Fruit fly (Drosophila melanogaster) whole organism, embryonic: ENCODE results near the gene CG42299.

Experiments used
- Ada2b ChIP-seq: fragments of 200-800 bp; sonication (Bioruptor generic); IDR thresholded peaks from 2 replicates; pipeline ENCODE4 v1.3.6; 2022; ENCODE audit warnings: missing biosample characterization, missing genetic modification characterization
- CG12071 ChIP-seq: fragments of 200-800 bp; sonication (Bioruptor generic); optimal IDR thresholded peaks from 3 replicates; lab custom pipeline; 2018; ENCODE audit warnings: missing biosample characterization, mild to moderate bottlenecking, missing genetic modification characterization
- CG12104 ChIP-seq: fragments of 200-800 bp; sonication (Bioruptor generic); optimal IDR thresholded peaks from 3 replicates; lab custom pipeline; 2016; ENCODE audit warnings: missing biosample characterization, missing genetic modification characterization
- CG12155 ChIP-seq: fragments of 200-800 bp; sonication (Bioruptor generic); optimal IDR thresholded peaks from 3 replicates; lab custom pipeline; 2016; ENCODE audit warnings: missing biosample characterization, missing genetic modification characterization
- CG14014 ChIP-seq: fragments of 200-800 bp; sonication (Bioruptor generic); IDR thresholded peaks from 2 replicates; pipeline ENCODE4 v1.3.6; 2022; ENCODE audit warnings: missing biosample characterization, missing genetic modification characterization
- CG15073 ChIP-seq: fragments of 200-800 bp; sonication (Bioruptor generic); optimal IDR thresholded peaks from 2 replicates; lab custom pipeline; 2016; ENCODE audit warnings: missing biosample characterization, missing genetic modification characterization
- CG16779 ChIP-seq: fragments of 200-800 bp; sonication (Bioruptor generic); IDR thresholded peaks from 2 replicates; pipeline ENCODE4 v1.3.6; 2022; ENCODE audit warnings: missing biosample characterization, missing genetic modification characterization
- CG17802 ChIP-seq: fragments of 200-800 bp; sonication (Bioruptor generic); optimal IDR thresholded peaks from 2 replicates; lab custom pipeline; 2018; ENCODE audit warnings: missing biosample characterization, mild to moderate bottlenecking, missing genetic modification characterization, moderate library complexity
- CG2875 ChIP-seq: fragments of 200-800 bp; sonication (Bioruptor generic); optimal IDR thresholded peaks from 2 replicates; lab custom pipeline; 2017; ENCODE audit warnings: missing biosample characterization, mild to moderate bottlenecking, missing genetic modification characterization, missing genetic modification reagents
- CG33557 ChIP-seq: fragments of 200-800 bp; sonication (Bioruptor generic); optimal IDR thresholded peaks from 2 replicates; lab custom pipeline; 2019; ENCODE audit warnings: missing biosample characterization, mild to moderate bottlenecking, missing genetic modification characterization, moderate library complexity
- CG34376 ChIP-seq: fragments of 200-800 bp; sonication (Bioruptor generic); optimal IDR thresholded peaks from 2 replicates; lab custom pipeline; 2018; ENCODE audit warnings: missing biosample characterization, mild to moderate bottlenecking, missing genetic modification characterization
- CG4282 ChIP-seq: fragments of 200-800 bp; sonication (Bioruptor generic); optimal IDR thresholded peaks from 2 replicates; lab custom pipeline; 2016; ENCODE audit warnings: missing biosample characterization, missing genetic modification characterization
- CG4730 ChIP-seq: fragments of 200-800 bp; sonication (Bioruptor generic); IDR thresholded peaks from 2 replicates; pipeline ENCODE4 v1.3.6; 2022; ENCODE audit warnings: missing biosample characterization, missing genetic modification characterization
- CG4820 ChIP-seq: fragments of 200-800 bp; sonication (Bioruptor generic); optimal IDR thresholded peaks from 3 replicates; lab custom pipeline; 2016; ENCODE audit warnings: missing biosample characterization, missing genetic modification characterization
- CG5953 ChIP-seq: fragments of 200-800 bp; sonication (Bioruptor generic); IDR thresholded peaks from 2 replicates; pipeline ENCODE4 v1.3.6; 2022; ENCODE audit warnings: missing biosample characterization, missing genetic modification characterization
- CG6175 ChIP-seq: fragments of 200-800 bp; sonication (Bioruptor generic); IDR thresholded peaks from 3 replicates; pipeline ENCODE4 v1.3.6; 2022; ENCODE audit warnings: missing biosample characterization, missing genetic modification characterization
- CG6254 ChIP-seq: fragments of 200-800 bp; sonication (Bioruptor generic); optimal IDR thresholded peaks from 3 replicates; lab custom pipeline; 2017; ENCODE audit warnings: mild to moderate bottlenecking, missing biosample characterization, missing genetic modification reagents, missing genetic modification characterization
- CG6272 ChIP-seq: fragments of 200-800 bp; sonication (Bioruptor generic); IDR thresholded peaks from 2 replicates; pipeline ENCODE4 v1.3.6; 2022; ENCODE audit warnings: missing biosample characterization, missing genetic modification characterization
- CG6813 ChIP-seq: fragments of 200-800 bp; sonication (Bioruptor generic); optimal IDR thresholded peaks from 2 replicates; lab custom pipeline; 2017; ENCODE audit warnings: missing biosample characterization, missing genetic modification characterization, mild to moderate bottlenecking, moderate library complexity, missing genetic modification reagents
- CG7786 ChIP-seq: fragments of 200-800 bp; sonication (Bioruptor generic); optimal IDR thresholded peaks from 2 replicates; lab custom pipeline; 2016; ENCODE audit warnings: missing biosample characterization, missing genetic modification characterization
- CG8765 ChIP-seq: fragments of 200-800 bp; sonication (Bioruptor generic); IDR thresholded peaks from 2 replicates; pipeline ENCODE4 v1.3.6; 2022; ENCODE audit warnings: missing biosample characterization, missing genetic modification characterization
- Hr78 ChIP-seq, 2 experiments: fragments of 200-800 bp in 1 of 2; fragments of >200 bp in 1 of 2; sonication (Bioruptor generic) in 1 of 2; optimal IDR thresholded peaks; 2 replicates each; lab custom pipeline; 2017 to 2019; ENCODE audit warnings: missing biosample characterization in 2 of 2, missing genetic modification characterization in 2 of 2, mild to moderate bottlenecking in 1 of 2, moderate library complexity in 1 of 2
- Jarid2 ChIP-seq: fragments of 200-800 bp; sonication (Bioruptor generic); optimal IDR thresholded peaks from 3 replicates; lab custom pipeline; 2017; ENCODE audit warnings: mild to moderate bottlenecking, missing biosample characterization, missing genetic modification reagents, missing genetic modification characterization
- MESR4 ChIP-seq: fragments of 200-800 bp; sonication (Bioruptor generic); optimal IDR thresholded peaks from 2 replicates; lab custom pipeline; 2018; ENCODE audit warnings: missing biosample characterization, mild to moderate bottlenecking, missing genetic modification characterization, moderate library complexity
- NFAT ChIP-seq: fragments of 200-800 bp; sonication (Bioruptor generic); IDR thresholded peaks from 2 replicates; pipeline ENCODE4 v1.3.6; 2022; ENCODE audit warnings: missing biosample characterization, missing genetic modification characterization
- Nf-YA ChIP-seq: fragments of 200-800 bp; sonication (Bioruptor generic); IDR thresholded peaks from 2 replicates; pipeline ENCODE4 v1.3.6; 2022; ENCODE audit warnings: missing biosample characterization, missing genetic modification characterization
- Rx ChIP-seq: fragments of 200-800 bp; sonication (Bioruptor generic); IDR thresholded peaks from 2 replicates; pipeline ENCODE4 v1.3.6; 2022; ENCODE audit warnings: missing biosample characterization, missing genetic modification characterization
- Tbp ChIP-seq: fragments of >200 bp; optimal IDR thresholded peaks from 2 replicates; lab custom pipeline; 2018; ENCODE audit warnings: missing biosample characterization, missing genetic modification characterization
- ab ChIP-seq: fragments of 200-800 bp; sonication (Bioruptor generic); optimal IDR thresholded peaks from 2 replicates; lab custom pipeline; 2016; ENCODE audit warnings: missing biosample characterization, missing genetic modification characterization
- ase ChIP-seq: fragments of 200-800 bp; sonication (Bioruptor generic); IDR thresholded peaks from 3 replicates; pipeline ENCODE4 v1.3.6; 2022; ENCODE audit warnings: missing biosample characterization, missing genetic modification characterization
- ato ChIP-seq: fragments of 200-800 bp; sonication (Bioruptor generic); IDR thresholded peaks from 2 replicates; pipeline ENCODE4 v1.3.6; 2022; ENCODE audit warnings: missing biosample characterization, missing genetic modification characterization; ENCODE audit not compliant: partially characterized antibody
- cato ChIP-seq: fragments of 200-800 bp; sonication (Bioruptor generic); optimal IDR thresholded peaks from 2 replicates; lab custom pipeline; 2016; ENCODE audit warnings: missing biosample characterization, missing genetic modification characterization, borderline replicate concordance
- chm ChIP-seq: fragments of 200-800 bp; sonication (Bioruptor generic); IDR thresholded peaks from 2 replicates; pipeline ENCODE4 v1.3.6; 2022; ENCODE audit warnings: missing biosample characterization, missing genetic modification characterization
- dan ChIP-seq: fragments of 200-800 bp; sonication (Bioruptor generic); IDR thresholded peaks from 2 replicates; pipeline ENCODE4 v1.3.6; 2022; ENCODE audit warnings: missing biosample characterization, missing genetic modification characterization
- danr ChIP-seq: fragments of 200-800 bp; sonication (Bioruptor generic); IDR thresholded peaks from 2 replicates; pipeline ENCODE4 v1.3.6; 2022; ENCODE audit warnings: missing biosample characterization, missing genetic modification characterization
- eyg ChIP-seq: fragments of 200-800 bp; sonication (Bioruptor generic); optimal IDR thresholded peaks from 3 replicates; lab custom pipeline; 2016; ENCODE audit warnings: missing biosample characterization, missing genetic modification characterization
- ftz-f1 ChIP-seq: fragments of 200-800 bp; sonication (Bioruptor generic); optimal IDR thresholded peaks from 2 replicates; lab custom pipeline; 2016; ENCODE audit warnings: missing biosample characterization, missing genetic modification characterization
- ind ChIP-seq: fragments of 200-800 bp; sonication (Bioruptor generic); optimal IDR thresholded peaks from 3 replicates; lab custom pipeline; 2016; ENCODE audit warnings: missing biosample characterization, missing genetic modification characterization
- insv ChIP-seq, 2 experiments: fragments of 200-800 bp; sonication (Bioruptor generic); optimal IDR thresholded peaks; 3 replicates each; lab custom pipeline; 2016 to 2018; ENCODE audit warnings: missing biosample characterization in 2 of 2, missing genetic modification characterization in 2 of 2
- kni ChIP-seq: fragments of 200-800 bp; sonication (Bioruptor generic); optimal IDR thresholded peaks from 3 replicates; lab custom pipeline; 2017; ENCODE audit warnings: mild to moderate bottlenecking, missing biosample characterization, missing genetic modification reagents, missing genetic modification characterization
- mld ChIP-seq: fragments of 200-800 bp; sonication (Bioruptor generic); IDR thresholded peaks from 3 replicates; pipeline ENCODE4 v1.3.6; 2022; ENCODE audit warnings: missing biosample characterization, missing genetic modification characterization; ENCODE audit not compliant: partially characterized antibody
- pb ChIP-seq: fragments of 200-800 bp; sonication (Bioruptor generic); optimal IDR thresholded peaks from 3 replicates; lab custom pipeline; 2016; ENCODE audit warnings: missing biosample characterization, missing genetic modification characterization
- psq ChIP-seq: fragments of 200-800 bp; sonication (Bioruptor generic); optimal IDR thresholded peaks from 2 replicates; lab custom pipeline; 2017; ENCODE audit warnings: missing biosample characterization, missing genetic modification characterization
- run ChIP-seq: fragments of 200-800 bp; sonication (Bioruptor generic); optimal IDR thresholded peaks from 3 replicates; lab custom pipeline; 2018; ENCODE audit warnings: missing biosample characterization, mild to moderate bottlenecking, missing genetic modification characterization
- schlank ChIP-seq: fragments of 200-800 bp; sonication (Bioruptor generic); optimal IDR thresholded peaks from 2 replicates; lab custom pipeline; 2018; ENCODE audit warnings: missing biosample characterization, mild to moderate bottlenecking, missing genetic modification characterization
- tin ChIP-seq: fragments of 200-800 bp; sonication (Bioruptor generic); optimal IDR thresholded peaks from 3 replicates; lab custom pipeline; 2016; ENCODE audit warnings: missing biosample characterization, missing genetic modification characterization
- tio ChIP-seq: fragments of 200-800 bp; sonication (Bioruptor generic); optimal IDR thresholded peaks from 2 replicates; lab custom pipeline; 2017; ENCODE audit warnings: missing biosample characterization, missing genetic modification characterization, inconsistent platforms
- tll ChIP-seq, 2 experiments: fragments of 200-800 bp in 1 of 2; fragments of >200 bp in 1 of 2; sonication (Bioruptor generic) in 1 of 2; optimal IDR thresholded peaks; 2 replicates each; lab custom pipeline; 2017 to 2019; ENCODE audit warnings: missing biosample characterization in 2 of 2, missing genetic modification characterization in 2 of 2, mild to moderate bottlenecking in 1 of 2, moderate library complexity in 1 of 2
- vnd ChIP-seq: fragments of 200-800 bp; sonication (Bioruptor generic); IDR thresholded peaks from 3 replicates; pipeline ENCODE4 v1.3.6; 2022; ENCODE audit warnings: missing biosample characterization, missing genetic modification characterization; ENCODE audit not compliant: partially characterized antibody
- zen2 ChIP-seq: fragments of 200-800 bp; sonication (Bioruptor generic); IDR thresholded peaks from 3 replicates; pipeline ENCODE4 v1.3.6; 2022; ENCODE audit warnings: missing biosample characterization, missing genetic modification characterization; ENCODE audit not compliant: partially characterized antibody
- zfh1 ChIP-seq: fragments of 200-800 bp; sonication (Bioruptor generic); IDR thresholded peaks from 3 replicates; pipeline ENCODE4 v1.3.6; 2022; ENCODE audit warnings: missing biosample characterization, missing genetic modification characterization

The CG42299 gene

DNA sequence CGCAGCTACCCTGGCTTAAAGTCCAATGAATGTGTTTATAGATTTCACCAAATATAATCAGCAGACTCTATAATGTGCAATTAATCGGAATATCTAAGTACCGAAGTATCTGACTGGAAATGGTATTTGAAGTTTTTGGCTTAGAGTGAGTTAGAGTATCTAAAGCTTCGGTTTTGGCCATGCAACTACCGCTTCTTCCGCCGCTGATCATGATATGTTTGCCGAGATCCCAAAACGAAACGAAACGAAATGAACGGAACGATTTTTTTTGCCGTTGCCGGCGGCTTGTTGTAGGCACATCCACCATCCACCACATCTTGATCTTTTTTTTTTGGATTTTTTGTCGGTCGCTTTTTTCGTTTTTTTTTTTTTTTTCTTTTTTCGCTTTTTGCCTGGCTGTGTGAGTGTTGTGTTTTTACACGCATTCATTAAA lies 47.5 kb upstream of the CG42299 start (continued):
- TF ChIP-seq danr (GFP tag; lab: Robert Waterston, UW) (peak; percentile 77), Hr78 (GFP tag; optimal IDR thresholded peaks at IDR 0.05; lab: Kevin White, UChicago) (peak in 1 of 2 experiments; percentile 41), ind (GFP tag; lab: Kevin White, UChicago) (peak; percentile 79), ab (GFP tag; lab: Kevin White, UChicago) (no peak), psq (GFP tag; lab: Kevin White, UChicago) (peak; percentile 39), CG5953 (GFP tag; lab: Robert Waterston, UW) (peak; percentile 81), cato (GFP tag; lab: Kevin White, UChicago) (peak; percentile 67), zfh1 (GFP tag; lab: Robert Waterston, UW) (peak; percentile 82), pb (GFP tag; lab: Kevin White, UChicago) (peak; percentile 64), CG14014 (GFP tag; lab: Robert Waterston, UW) (peak; percentile 89), CG7786 (GFP tag; lab: Kevin White, UChicago) (peak; percentile 53), Ada2b (GFP tag; lab: Robert Waterston, UW) (peak; percentile 91), run (tag; lab: Kevin White, UChicago) (peak; percentile 22), vnd (GFP tag; lab: Robert Waterston, UW) (no peak), CG4820 (GFP tag; lab: Kevin White, UChicago) (peak; percentile 72), CG17802 (tag; lab: Kevin White, UChicago) (peak; percentile 26), Jarid2 (peak; percentile 37), zen2 (no peak), CG12104 (peak; percentile 22), Nf-YA (GFP tag; lab: Robert Waterston, UW) (peak; percentile 73), eyg (GFP tag; lab: Kevin White, UChicago) (peak; percentile 56), kni (no peak), NFAT (GFP tag; lab: Robert Waterston, UW) (peak; percentile 84), chm (0 out of 2 replicates have a peak, but pooled peaks have one; percentile 50), CG12155 (GFP tag; lab: Kevin White, UChicago) (peak; percentile 67), CG2875 (peak; percentile 39), CG34376 (no peak), Tbp (no peak), CG6813 (GFP tag; lab: Kevin White, UChicago) (peak; percentile 31), MESR4 (no peak), CG6272 (GFP tag; lab: Robert Waterston, UW) (peak; percentile 77), dan (GFP tag; lab: Robert Waterston, UW) (no peak), CG16779 (GFP tag; lab: Robert Waterston, UW) (peak; percentile 78), CG33557 (GFP tag; lab: Kevin White, UChicago) (no peak), CG4282 (GFP tag; lab: Kevin White, UChicago) (peak; percentile 37), tll (GFP tag; optimal IDR thresholded peaks at IDR 0.05; lab: Kevin White, UChicago) (no peak), insv (GFP tag; optimal IDR thresholded peaks at IDR 0.05; lab: Kevin White, UChicago) (no peak), Rx (peak; percentile 77), ase (GFP tag; lab: Robert Waterston, UW) (peak; percentile 78), CG15073 (GFP tag; lab: Kevin White, UChicago) (no peak), schlank (tag; lab: Kevin White, UChicago) (peak; percentile 49), ato (no peak), CG6254 (GFP tag; lab: Kevin White, UChicago) (peak; percentile 6), CG4730 (GFP tag; lab: Robert Waterston, UW) (peak; percentile 85), ftz-f1 (GFP tag; lab: Kevin White, UChicago) (no peak), tin (peak; percentile 67), CG12071 (GFP tag; lab: Kevin White, UChicago) (peak; percentile 73), tio (GFP tag; lab: Kevin White, UChicago) (peak; percentile 40), CG8765 (GFP tag; lab: Robert Waterston, UW) (no peak), mld (GFP tag; lab: Robert Waterston, UW) (no peak), CG6175 (peak; percentile 82; the same call in 2 of the 3 replicates)
